Worm (Caenorhabditis elegans) whole organism, L3 larva: ENCODE results near the gene K09A11.1.

Source experiments
- R02D3.7 ChIP-seq: fragments of 150-350 bp; optimal IDR thresholded peaks from 2 replicates; lab custom pipeline; 2014; ENCODE audit warnings: missing biosample characterization, missing genetic modification characterization
- aly-2 ChIP-seq: fragments of 150-350 bp; optimal IDR thresholded peaks from 2 replicates; lab custom pipeline; 2014; ENCODE audit warnings: missing biosample characterization, missing genetic modification characterization
- ama-1 ChIP-seq: fragments of 150-350 bp; optimal IDR thresholded peaks from 2 replicates; lab custom pipeline; 2018
- ceh-16 ChIP-seq: sonication (generic microtip); optimal IDR thresholded peaks from 2 replicates; lab custom pipeline; 2017; ENCODE audit warnings: missing biosample characterization, missing genetic modification characterization
- ceh-28 ChIP-seq: fragments of 150-350 bp; optimal IDR thresholded peaks from 2 replicates; lab custom pipeline; 2014; ENCODE audit warnings: missing biosample characterization, missing genetic modification reagents, missing genetic modification characterization
- ceh-9 ChIP-seq: sonication (generic microtip); optimal IDR thresholded peaks from 2 replicates; lab custom pipeline; 2018; ENCODE audit warnings: missing biosample characterization, missing genetic modification characterization
- daf-12 ChIP-seq: fragments of 150-350 bp; optimal IDR thresholded peaks from 2 replicates; lab custom pipeline; 2014; ENCODE audit warnings: missing biosample characterization, missing genetic modification reagents, missing genetic modification characterization
- egl-27 ChIP-seq: sonication (generic microtip); optimal IDR thresholded peaks from 4 replicates; lab custom pipeline; 2017; ENCODE audit warnings: missing biosample characterization, missing genetic modification reagents, missing genetic modification characterization
- elt-2 ChIP-seq: sonication (generic microtip); optimal IDR thresholded peaks from 2 replicates; lab custom pipeline; 2016; ENCODE audit warnings: missing genetic modification reagents, mild to moderate bottlenecking, missing genetic modification characterization, missing compliant biosample characterization
- elt-3 ChIP-seq, 3 experiments: fragments of 150-350 bp in 1 of 3; sonication (generic microtip) in 2 of 3; optimal IDR thresholded peaks; 2 replicates in 2 of 3; 4 replicates in 1 of 3; lab custom pipeline; 2014 to 2017; ENCODE audit warnings: missing biosample characterization in 3 of 3, missing genetic modification characterization in 3 of 3
- eor-1 ChIP-seq, 2 experiments: fragments of 150-350 bp; optimal IDR thresholded peaks; 2 replicates each; lab custom pipeline; 2014 to 2018; ENCODE audit warnings: missing biosample characterization in 2 of 2, missing genetic modification characterization in 2 of 2
- fkh-2 ChIP-seq: fragments of 150-350 bp; optimal IDR thresholded peaks from 2 replicates; lab custom pipeline; 2014; ENCODE audit warnings: missing biosample characterization, missing genetic modification reagents, missing genetic modification characterization
- fos-1 ChIP-seq: fragments of 150-350 bp; optimal IDR thresholded peaks from 2 replicates; lab custom pipeline; 2014; ENCODE audit warnings: missing biosample characterization, missing genetic modification characterization
- hmg-11 ChIP-seq: sonication (generic microtip); optimal IDR thresholded peaks from 2 replicates; lab custom pipeline; 2016; ENCODE audit warnings: missing genetic modification characterization, missing compliant biosample characterization
- jun-1 ChIP-seq: fragments of 150-350 bp; optimal IDR thresholded peaks from 2 replicates; lab custom pipeline; 2014; ENCODE audit warnings: missing biosample characterization, missing genetic modification reagents, missing genetic modification characterization
- lin-39 ChIP-seq: fragments of 150-350 bp; optimal IDR thresholded peaks from 2 replicates; lab custom pipeline; 2018; ENCODE audit warnings: missing biosample characterization, missing genetic modification reagents, missing genetic modification characterization
- lsy-12 ChIP-seq: sonication (generic microtip); optimal IDR thresholded peaks from 2 replicates; lab custom pipeline; 2016; ENCODE audit warnings: mild to moderate bottlenecking, missing genetic modification characterization, missing compliant biosample characterization
- mdl-1 ChIP-seq: fragments of 150-350 bp; optimal IDR thresholded peaks from 2 replicates; lab custom pipeline; 2014; ENCODE audit warnings: missing biosample characterization, missing genetic modification characterization
- nhr-11 ChIP-seq: fragments of 150-350 bp; optimal IDR thresholded peaks from 2 replicates; lab custom pipeline; 2014; ENCODE audit warnings: missing biosample characterization, missing genetic modification characterization
- nhr-23 ChIP-seq: fragments of 150-350 bp; optimal IDR thresholded peaks from 2 replicates; lab custom pipeline; 2014; ENCODE audit warnings: missing biosample characterization, missing genetic modification reagents, missing genetic modification characterization
- nhr-237 ChIP-seq: fragments of 150-350 bp; optimal IDR thresholded peaks from 2 replicates; lab custom pipeline; 2014; ENCODE audit warnings: missing biosample characterization, missing genetic modification characterization
- nhr-25 ChIP-seq: sonication (generic microtip); optimal IDR thresholded peaks from 2 replicates; lab custom pipeline; 2017; ENCODE audit warnings: missing biosample characterization, missing genetic modification characterization
- nhr-28 ChIP-seq: fragments of 150-350 bp; optimal IDR thresholded peaks from 2 replicates; lab custom pipeline; 2014; ENCODE audit warnings: missing biosample characterization, missing genetic modification characterization
- nhr-43 ChIP-seq: sonication (generic microtip); optimal IDR thresholded peaks from 2 replicates; lab custom pipeline; 2016; ENCODE audit warnings: mild to moderate bottlenecking, missing genetic modification characterization, missing compliant biosample characterization; ENCODE audit not compliant: poor library complexity, severe bottlenecking
- nhr-76 ChIP-seq: fragments of 150-350 bp; sonication (generic microtip); optimal IDR thresholded peaks from 5 replicates; lab custom pipeline; 2014; ENCODE audit warnings: missing biosample characterization, missing genetic modification characterization
- nhr-77 ChIP-seq: fragments of 150-350 bp; optimal IDR thresholded peaks from 2 replicates; lab custom pipeline; 2014; ENCODE audit warnings: missing biosample characterization, missing genetic modification characterization
- pha-4 ChIP-seq: fragments of 150-350 bp; optimal IDR thresholded peaks from 2 replicates; lab custom pipeline; 2014; ENCODE audit warnings: missing biosample characterization, missing genetic modification reagents, missing genetic modification characterization
- pqm-1 ChIP-seq: fragments of 150-350 bp; optimal IDR thresholded peaks from 2 replicates; lab custom pipeline; 2017; ENCODE audit warnings: missing biosample characterization, missing genetic modification characterization, inconsistent platforms
- sea-2 ChIP-seq: fragments of 150-350 bp; sonication (generic microtip); optimal IDR thresholded peaks from 4 replicates; lab custom pipeline; 2014; ENCODE audit warnings: missing biosample characterization, missing genetic modification reagents, missing genetic modification characterization
- skn-1 ChIP-seq: fragments of 150-350 bp; optimal IDR thresholded peaks from 2 replicates; lab custom pipeline; 2014; ENCODE audit warnings: missing biosample characterization, missing genetic modification characterization
- snpc-4 ChIP-seq: fragments of 150-350 bp; optimal IDR thresholded peaks from 2 replicates; lab custom pipeline; 2014; ENCODE audit warnings: missing biosample characterization, missing genetic modification characterization
- tbx-2 ChIP-seq: sonication (generic microtip); optimal IDR thresholded peaks from 2 replicates; lab custom pipeline; 2016; ENCODE audit warnings: mild to moderate bottlenecking, missing genetic modification characterization, missing compliant biosample characterization
- unc-39 ChIP-seq: sonication (generic microtip); optimal IDR thresholded peaks from 4 replicates; lab custom pipeline; 2017; ENCODE audit warnings: missing biosample characterization, missing genetic modification characterization
- unc-62 ChIP-seq: fragments of 150-350 bp; sonication (generic microtip); optimal IDR thresholded peaks from 4 replicates; lab custom pipeline; 2014; ENCODE audit warnings: missing biosample characterization, missing genetic modification reagents, missing genetic modification characterization
- ztf-11 ChIP-seq: fragments of 150-350 bp; optimal IDR thresholded peaks from 2 replicates; lab custom pipeline; 2014; ENCODE audit warnings: missing biosample characterization, missing genetic modification characterization

K09A11.1 gene

ce11 chrX:13274102-13274501 lies 11.8 kb downstream of the K09A11.1 start, which contains the start of gene cyp-14A3:
Gene cyp-14A3, minus strand, starts transcription at chrX:13274202.
- TF ChIP-seq snpc-4, result no peak
- TF ChIP-seq unc-62 (GFP tag; lab: Kevin White, UChicago), result no peak
- TF ChIP-seq tbx-2 (tag; lab: Kevin White, UChicago), result no peak
- no peak for TF ChIP-seq unc-39
- TF ChIP-seq hmg-11 (tag; lab: Kevin White, UChicago), result no peak
- no peak for TF ChIP-seq ceh-16 (tag; lab: Kevin White, UChicago)
- TF ChIP-seq elt-2, result no peak
- TF ChIP-seq nhr-11 (tag; lab: Kevin White, UChicago), result no peak
- no peak for TF ChIP-seq nhr-25 (tag; lab: Kevin White, UChicago)
- no peak for TF ChIP-seq fos-1
- TF ChIP-seq nhr-77 (tag; lab: Kevin White, UChicago), result no peak
- no peak for TF ChIP-seq ceh-9 (tag; lab: Kevin White, UChicago)
- TF ChIP-seq nhr-23, result no peak
- TF ChIP-seq ceh-28 (tag; lab: Kevin White, UChicago), result no peak

ce11 chrX:13278876-13279275 lies 16.6 kb downstream of the K09A11.1 start, which contains the start of gene phf-33:
Gene phf-33, minus strand, starts transcription at chrX:13278976.
- TF ChIP-seq unc-62 (GFP tag; lab: Kevin White, UChicago) (no peak), eor-1 (tag; optimal IDR thresholded peaks at IDR 0.05; lab: Kevin White, UChicago) (no peak), pha-4 (tag; lab: Kevin White, UChicago) (no peak), hmg-11 (tag; lab: Kevin White, UChicago) (no peak), nhr-23 (no peak), elt-2 (no peak), lin-39 (tag; lab: Kevin White, UChicago) (no peak), aly-2 (tag; lab: Kevin White, UChicago) (no peak), R02D3.7 (no peak), ztf-11 (no peak), sea-2 (GFP tag; lab: Kevin White, UChicago) (no peak), fos-1 (no peak), nhr-28 (no peak), ama-1 (no peak)
- TF ChIP-seq, all 47 proteins: peak for 0

- no peak for TF ChIP-seq R02D3.7
- no peak for TF ChIP-seq jun-1 (tag; lab: Kevin White, UChicago)
- no peak for TF ChIP-seq nhr-25 (tag; lab: Kevin White, UChicago)
- TF ChIP-seq sea-2 (GFP tag; lab: Kevin White, UChicago), result no peak
- TF ChIP-seq ceh-9 (tag; lab: Kevin White, UChicago), result no peak
- peak; percentile 62 for TF ChIP-seq nhr-43 (tag; lab: Kevin White, UChicago)
- no peak for TF ChIP-seq lsy-12 (tag; lab: Kevin White, UChicago)
- no peak for TF ChIP-seq ceh-16 (tag; lab: Kevin White, UChicago)
- no peak for TF ChIP-seq nhr-11 (tag; lab: Kevin White, UChicago)
- TF ChIP-seq elt-2, result peak; percentile 16
- TF ChIP-seq ama-1, result no peak
- no peak for TF ChIP-seq snpc-4
Observed at ce11 chrX:13283462-13283861, 21.2 kb downstream of the K09A11.1 start.

- TF ChIP-seq nhr-11 (tag; lab: Kevin White, UChicago) (no peak), unc-62 (GFP tag; lab: Kevin White, UChicago) (no peak), ceh-28 (tag; lab: Kevin White, UChicago) (no peak), sea-2 (GFP tag; lab: Kevin White, UChicago) (no peak), pha-4 (tag; lab: Kevin White, UChicago) (no peak), lsy-12 (tag; lab: Kevin White, UChicago) (no peak), tbx-2 (tag; lab: Kevin White, UChicago) (no peak), mdl-1 (tag; lab: Kevin White, UChicago) (no peak), ceh-16 (tag; lab: Kevin White, UChicago) (no peak), pqm-1 (no peak), skn-1 (tag; lab: Kevin White, UChicago) (no peak), nhr-43 (tag; lab: Kevin White, UChicago) (no peak), nhr-23 (no peak), nhr-28 (no peak), unc-39 (no peak)
Observed at ce11 chrX:13284091-13284490, 21.8 kb downstream of the K09A11.1 start, which contains the start of gene cyp-14A4. Gene cyp-14A4, minus strand, starts transcription at chrX:13284197.

- no peak for TF ChIP-seq tbx-2 (tag; lab: Kevin White, UChicago)
- TF ChIP-seq fkh-2, result no peak
- TF ChIP-seq elt-3 (tag; optimal IDR thresholded peaks at IDR 0.05; lab: Kevin White, UChicago), result no peak
- no peak for TF ChIP-seq mdl-1 (tag; lab: Kevin White, UChicago)
- TF ChIP-seq nhr-237, result no peak
- TF ChIP-seq daf-12 (tag; lab: Kevin White, UChicago), result no peak
- TF ChIP-seq egl-27, result no peak
- TF ChIP-seq jun-1 (tag; lab: Kevin White, UChicago), result no peak
- no peak for TF ChIP-seq nhr-76 (tag; lab: Kevin White, UChicago)
- TF ChIP-seq ztf-11, result no peak
- TF ChIP-seq nhr-43 (tag; lab: Kevin White, UChicago), result no peak
- TF ChIP-seq, all 47 proteins: peak for 0
Observed at ce11 chrX:13284618-13285017, 22.3 kb downstream of the K09A11.1 start.
